Worm (Caenorhabditis elegans): ENCODE results near the gene srw-40.

The srw-40 gene

DNA sequence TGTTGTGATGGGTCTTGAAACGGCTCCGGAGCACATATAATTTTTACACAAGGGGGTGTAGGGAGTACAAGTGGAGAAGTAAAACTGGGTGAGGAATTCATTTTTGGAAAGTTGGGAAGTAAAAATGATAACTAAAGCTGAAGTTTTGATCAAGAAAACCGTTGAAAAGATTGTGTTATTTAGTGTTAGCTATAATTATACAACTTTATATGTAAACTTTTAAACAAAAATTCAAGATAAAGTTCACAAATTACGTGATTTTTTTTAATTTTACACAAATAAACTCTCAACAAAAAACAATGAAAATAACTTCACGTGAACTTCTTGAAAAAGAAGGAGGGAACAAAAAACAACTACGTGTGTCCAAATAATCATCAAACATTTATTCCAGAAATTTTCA lies 39.3 kb upstream of the srw-40 start, which contains the start of the genes H20J04.7 and H20J04.1:
Gene H20J04.7, minus strand, starts transcription at position 101 of the 400 bp plus-strand sequence.
Gene H20J04.1, plus strand, starts transcription at position 397 of the 400 bp plus-strand sequence.
- TF ChIP-seq blmp-1 (tag; optimal IDR thresholded peaks at IDR 0.05) (no peak), unc-30 (tag; optimal IDR thresholded peaks at IDR 0.05) (no peak), ztf-4 (tag; optimal IDR thresholded peaks at IDR 0.05) (no peak), rnt-1 (tag; optimal IDR thresholded peaks at IDR 0.05) (no peak), lin-35 (GFP tag; optimal IDR thresholded peaks at IDR 0.05) (no peak), lsy-2 (tag; optimal IDR thresholded peaks at IDR 0.05) (no peak), efl-3 (GFP tag; optimal IDR thresholded peaks at IDR 0.05) (no peak), nhr-237 (tag; optimal IDR thresholded peaks at IDR 0.05) (no peak), mep-1 (tag; optimal IDR thresholded peaks at IDR 0.05) (no peak)

DNA sequence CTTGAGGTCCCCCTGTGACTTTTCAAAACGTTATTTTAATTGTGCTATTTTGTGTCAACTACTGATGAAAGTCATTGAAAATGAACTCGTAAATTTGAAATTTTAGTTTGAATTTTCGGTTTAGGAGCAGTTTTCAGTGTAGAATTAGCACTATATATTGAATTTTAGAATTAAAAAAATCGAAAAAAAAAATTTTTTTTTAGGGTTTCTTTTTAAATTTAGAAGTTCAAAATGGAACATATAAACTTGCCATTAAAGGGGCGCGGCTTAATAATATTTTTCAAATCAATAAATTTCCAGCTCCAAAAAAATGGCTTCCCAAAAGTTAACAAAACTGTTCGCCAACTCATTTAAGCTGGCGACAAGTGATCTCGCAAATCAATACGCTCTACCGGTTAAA lies 35.0 kb upstream of the srw-40 start, which contains the start of gene H20J04.9:
Gene H20J04.9, plus strand, starts transcription at position 301 of the 400 bp plus-strand sequence.
- no peak for TF ChIP-seq dsc-1 (tag; optimal IDR thresholded peaks at IDR 0.05)
- TF ChIP-seq ceh-82 (tag; optimal IDR thresholded peaks at IDR 0.05) = no peak
- no peak for TF ChIP-seq sptf-1 (tag; optimal IDR thresholded peaks at IDR 0.05)
- TF ChIP-seq isw-1 (GFP tag; IDR thresholded peaks at IDR 0.05) = no peak

DNA sequence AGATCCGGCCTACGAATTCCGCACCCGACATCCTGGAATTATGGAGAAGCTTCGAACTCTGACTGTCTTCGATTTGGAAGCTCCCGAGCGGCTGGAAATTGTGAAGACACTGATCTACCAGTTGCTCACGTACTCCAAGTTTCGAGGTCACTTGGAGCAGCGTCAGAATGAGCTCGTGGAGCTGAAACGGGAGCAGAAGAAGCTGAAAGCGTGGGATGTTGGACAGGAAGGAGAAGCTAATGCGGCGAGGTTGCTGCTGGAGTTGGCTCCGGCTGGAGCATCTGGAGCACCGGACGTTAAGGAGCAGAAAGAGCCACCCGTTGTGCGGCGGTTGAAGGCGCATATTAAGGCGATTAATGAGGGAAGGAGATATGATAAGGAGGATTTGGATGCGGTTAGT lies 28.4 kb upstream of the srw-40 start:
- TF ChIP-seq blmp-1 (tag; optimal IDR thresholded peaks at IDR 0.05) = no peak
- no peak for TF ChIP-seq ceh-63 (GFP tag; optimal IDR thresholded peaks at IDR 0.05)
- TF ChIP-seq nhr-85 (tag) = no peak
- TF ChIP-seq ceh-88 (GFP tag; IDR thresholded peaks at IDR 0.05) = no peak
- TF ChIP-seq ces-1 (GFP tag; optimal IDR thresholded peaks at IDR 0.05) = no peak
- TF ChIP-seq jun-1 (tag; optimal IDR thresholded peaks at IDR 0.05) = no peak
- no peak for TF ChIP-seq C16A3.4 (tag; optimal IDR thresholded peaks at IDR 0.05)
- no peak for TF ChIP-seq unc-86 (tag; optimal IDR thresholded peaks at IDR 0.05)
- TF ChIP-seq pag-3 (tag; optimal IDR thresholded peaks at IDR 0.05; ENCODE audit: borderline replicate concordance, insufficient read depth) = no peak
- no peak for TF ChIP-seq sox-4 (tag; optimal IDR thresholded peaks at IDR 0.05)
- TF ChIP-seq xbp-1 (tag; optimal IDR thresholded peaks at IDR 0.05) = no peak
- TF ChIP-seq sup-37 (GFP tag; optimal IDR thresholded peaks at IDR 0.05) = no peak

DNA sequence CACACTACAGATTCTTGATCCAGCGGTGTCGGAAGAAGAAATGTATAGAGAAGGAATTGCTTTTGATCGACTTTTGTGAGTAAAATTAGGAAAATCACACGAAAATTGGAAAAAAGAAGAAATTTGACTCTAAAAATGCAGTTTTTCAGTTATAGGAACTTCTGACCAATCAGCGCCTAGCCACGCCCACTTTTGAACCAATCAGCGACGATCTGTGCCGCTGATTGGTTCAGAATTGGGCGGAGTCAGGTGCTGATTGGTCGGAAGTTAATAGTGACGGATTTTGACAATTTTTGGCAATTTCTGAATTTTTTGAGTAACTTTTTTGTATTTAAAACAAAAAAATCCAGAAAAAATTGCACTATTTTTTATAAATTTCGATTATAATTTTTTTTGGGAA lies 25.6 kb upstream of the srw-40 start:
- no peak for TF ChIP-seq fos-1 (tag; optimal IDR thresholded peaks at IDR 0.05)
- no peak for TF ChIP-seq Y116A8C.19 (tag; optimal IDR thresholded peaks at IDR 0.05; ENCODE audit: borderline replicate concordance)
- TF ChIP-seq irx-1 (tag; optimal IDR thresholded peaks at IDR 0.05) = no peak
- no peak for TF ChIP-seq lir-3 (tag; optimal IDR thresholded peaks at IDR 0.05; ENCODE audit: poor library complexity)
- no peak for TF ChIP-seq pag-3 (tag; optimal IDR thresholded peaks at IDR 0.05; ENCODE audit: borderline replicate concordance, insufficient read depth)
- no peak for TF ChIP-seq ama-1 (optimal IDR thresholded peaks at IDR 0.05)

DNA sequence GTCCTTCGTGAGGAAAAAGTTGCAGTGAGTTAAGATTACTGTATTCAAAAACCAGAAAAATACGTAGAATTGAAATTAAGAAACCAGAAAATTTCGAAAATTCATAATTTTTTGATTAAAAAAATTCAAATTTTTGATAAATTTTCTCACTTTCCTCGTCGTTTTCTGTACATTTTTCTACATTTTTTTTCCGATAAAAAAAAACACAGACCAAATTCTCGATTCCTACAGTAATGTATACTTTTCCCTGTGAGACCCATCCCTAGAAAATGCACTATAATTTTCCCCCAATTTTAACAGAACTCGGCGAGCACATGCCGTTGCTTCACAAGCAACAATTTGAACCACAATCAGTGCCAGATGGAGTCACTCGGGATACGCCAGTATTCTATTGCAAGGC lies 24.0 kb upstream of the srw-40 start, which contains the start of gene athp-2:
Gene athp-2, plus strand, starts transcription at position 301 of the 400 bp plus-strand sequence.
- TF ChIP-seq C04F5.9 (tag; optimal IDR thresholded peaks at IDR 0.05) = no peak
- no peak for TF ChIP-seq swsn-7 (tag; optimal IDR thresholded peaks at IDR 0.05)
- no peak for TF ChIP-seq nhr-85 (tag)
- no peak for TF ChIP-seq ceh-82 (tag; optimal IDR thresholded peaks at IDR 0.05)
- no peak for TF ChIP-seq nhr-47 (tag; optimal IDR thresholded peaks at IDR 0.05)
- no peak for TF ChIP-seq unc-30 (tag; optimal IDR thresholded peaks at IDR 0.05)
- no peak for TF ChIP-seq ces-1 (GFP tag; optimal IDR thresholded peaks at IDR 0.05)
- no peak for TF ChIP-seq fos-1 (tag; optimal IDR thresholded peaks at IDR 0.05)
- no peak for TF ChIP-seq sup-37 (GFP tag; optimal IDR thresholded peaks at IDR 0.05)

DNA sequence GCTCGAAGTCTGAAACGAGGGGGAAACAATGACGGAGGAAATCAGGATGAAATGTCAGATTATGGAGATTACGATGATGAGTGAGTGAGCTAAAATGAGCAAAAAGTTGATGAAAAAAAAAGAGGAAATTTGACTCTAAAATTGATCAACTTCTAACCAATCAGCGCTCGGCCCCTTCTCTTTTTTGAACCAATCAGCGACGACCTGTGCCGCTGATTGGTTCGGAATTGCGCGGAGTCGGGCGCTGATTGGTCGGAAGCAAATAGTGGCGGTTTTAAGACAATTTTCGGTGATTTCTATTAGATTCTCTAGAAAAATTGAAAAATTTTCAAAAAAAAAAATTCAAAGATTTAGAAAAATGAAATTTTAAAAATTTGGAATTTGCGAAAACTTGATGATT lies 21.8 kb upstream of the srw-40 start:
- TF ChIP-seq nhr-19 (GFP tag; conservative IDR thresholded peaks at IDR 0.05) (no peak), aly-2 (tag; optimal IDR thresholded peaks at IDR 0.05) (no peak), alr-1 (tag; optimal IDR thresholded peaks at IDR 0.05; ENCODE audit: borderline replicate concordance) (no peak), nhr-20 (tag; optimal IDR thresholded peaks at IDR 0.05) (no peak), zip-4 (GFP tag; optimal IDR thresholded peaks at IDR 0.05) (no peak), dsc-1 (tag; optimal IDR thresholded peaks at IDR 0.05) (no peak)

Measured in whole organism, L1 larva.